Worm (Caenorhabditis elegans) whole organism, young adult: ENCODE data around the gene F26A1.19.

Source experiments
- F49E8.2 ChIP-seq: sonication (generic microtip); optimal IDR thresholded peaks from 3 replicates; lab custom pipeline; 2017; ENCODE audit warnings: missing genetic modification characterization, mild to moderate bottlenecking, missing compliant biosample characterization, antibody characterized with exemption, moderate library complexity; ENCODE audit not compliant: insufficient read depth
- Y67H2A.10 ChIP-seq: fragments of 200-800 bp; sonication (Bioruptor generic); conservative IDR thresholded peaks from 2 replicates; pipeline ENCODE4 v1.3.6; 2022; ENCODE audit warnings: missing genetic modification reagents, missing genetic modification characterization, missing compliant biosample characterization
- athp-1 ChIP-seq: sonication (generic microtip); optimal IDR thresholded peaks from 2 replicates; lab custom pipeline; 2017; ENCODE audit warnings: mild to moderate bottlenecking, missing genetic modification characterization, missing compliant biosample characterization
- mxl-1 ChIP-seq: sonication (generic microtip); optimal IDR thresholded peaks from 2 replicates; lab custom pipeline; 2016; ENCODE audit warnings: missing genetic modification characterization, missing compliant biosample characterization
- nfyb-1 ChIP-seq: fragments of 200-800 bp; sonication (Bioruptor generic); IDR thresholded peaks from 2 replicates; pipeline ENCODE4 v1.3.6; 2022; ENCODE audit warnings: missing genetic modification reagents, missing genetic modification characterization, missing compliant biosample characterization
- sptf-2 ChIP-seq: fragments of 200-800 bp; sonication (Bioruptor generic); optimal IDR thresholded peaks from 2 replicates; lab custom pipeline; 2018; ENCODE audit warnings: mild to moderate bottlenecking, missing genetic modification characterization, missing compliant biosample characterization
- unc-62 ChIP-seq: fragments of 150-350 bp; optimal IDR thresholded peaks from 2 replicates; lab custom pipeline; 2014; ENCODE audit warnings: missing biosample characterization, missing genetic modification reagents, missing genetic modification characterization

- TF ChIP-seq sptf-2 (GFP tag; lab: Kevin White, UChicago): no peak
- TF ChIP-seq nfyb-1 (GFP tag; lab: Robert Waterston, UW): no peak
- no peak for TF ChIP-seq F49E8.2 (tag; lab: Kevin White, UChicago)
- no peak for TF ChIP-seq unc-62 (GFP tag; lab: Kevin White, UChicago)
- TF ChIP-seq athp-1 (tag; lab: Kevin White, UChicago): no peak
- TF ChIP-seq Y67H2A.10: no peak
- TF ChIP-seq mxl-1 (tag; lab: Kevin White, UChicago): no peak
Measured at ce11 chrIII:4844327-4844726, 6.8 kb downstream of the F26A1.19 start, which contains the start of the genes clec-157 and fkh-5.
